Worm (Caenorhabditis elegans) whole organism, midembryonic: ENCODE data around the gene Y43F8C.15.

Experiments
- klf-2 ChIP-seq: fragments of 200-800 bp; sonication (Bioruptor generic); conservative IDR thresholded peaks from 2 replicates; pipeline ENCODE4 v1.3.6; 2022; ENCODE audit warnings: missing genetic modification reagents, missing genetic modification characterization, missing compliant biosample characterization
- ztf-29 ChIP-seq: fragments of 200-800 bp; sonication (Bioruptor generic); IDR thresholded peaks from 2 replicates; pipeline ENCODE4 v1.3.6; 2022; ENCODE audit warnings: missing genetic modification reagents, missing genetic modification characterization, missing compliant biosample characterization

- TF ChIP-seq ztf-29 (GFP tag; lab: Robert Waterston, UW), result no peak
- no peak for TF ChIP-seq klf-2 (GFP tag; lab: Robert Waterston, UW)
Measured at ce11 chrV:19728731-19729130, 18.3 kb upstream of the Y43F8C.15 start, which contains the start of gene Y116F11A.3.
